Fruit fly (Drosophila melanogaster) whole organism, embryonic: ENCODE data around the gene prd.

Experiments used
- CG10147 ChIP-seq: fragments of 200-800 bp; sonication (Bioruptor generic); optimal IDR thresholded peaks from 2 replicates; lab custom pipeline; 2019; ENCODE audit warnings: missing biosample characterization, mild to moderate bottlenecking, missing genetic modification characterization, moderate library complexity
- CG10267 ChIP-seq: fragments of 200-800 bp; sonication (Bioruptor generic); optimal IDR thresholded peaks from 2 replicates; lab custom pipeline; 2018; ENCODE audit warnings: missing biosample characterization, mild to moderate bottlenecking, missing genetic modification characterization, moderate library complexity
- CG13296 ChIP-seq: fragments of 200-800 bp; sonication (Bioruptor generic); optimal IDR thresholded peaks from 3 replicates; lab custom pipeline; 2018; ENCODE audit warnings: missing biosample characterization, mild to moderate bottlenecking, missing genetic modification characterization
- CG17829 ChIP-seq: fragments of 200-800 bp; optimal IDR thresholded peaks from 2 replicates; lab custom pipeline; 2019; ENCODE audit warnings: missing biosample characterization, mild to moderate bottlenecking, missing genetic modification characterization, moderate library complexity
- CG2199 ChIP-seq: fragments of 200-800 bp; sonication (Bioruptor generic); IDR thresholded peaks from 3 replicates; pipeline ENCODE4 v1.3.6; 2022; ENCODE audit warnings: missing biosample characterization, missing genetic modification characterization
- CG34224 ChIP-seq: fragments of 200-800 bp; sonication (Bioruptor generic); IDR thresholded peaks from 3 replicates; pipeline ENCODE4 v1.3.6; 2022; ENCODE audit warnings: missing biosample characterization, missing genetic modification characterization; ENCODE audit not compliant: partially characterized antibody
- CG34376 ChIP-seq: fragments of 200-800 bp; sonication (Bioruptor generic); optimal IDR thresholded peaks from 2 replicates; lab custom pipeline; 2018; ENCODE audit warnings: missing biosample characterization, mild to moderate bottlenecking, missing genetic modification characterization
- CG4424 ChIP-seq: fragments of 200-800 bp; sonication (Bioruptor generic); optimal IDR thresholded peaks from 3 replicates; lab custom pipeline; 2016; ENCODE audit warnings: missing biosample characterization, missing genetic modification characterization
- CG6854 ChIP-seq: fragments of 200-800 bp; sonication (Bioruptor generic); optimal IDR thresholded peaks from 3 replicates; lab custom pipeline; 2017; ENCODE audit warnings: missing biosample characterization, mild to moderate bottlenecking, missing genetic modification characterization
- D ChIP-seq, 2 experiments: fragments of 200-800 bp in 1 of 2; fragments of >200 bp in 1 of 2; sonication (Bioruptor generic) in 1 of 2; optimal IDR thresholded peaks; 2 replicates in 1 of 2; 3 replicates in 1 of 2; lab custom pipeline; 2017; ENCODE audit warnings: mild to moderate bottlenecking in 1 of 2, missing biosample characterization in 1 of 2, missing genetic modification characterization in 1 of 2, missing genetic modification reagents in 1 of 2
- Dll ChIP-seq: fragments of 200-800 bp; sonication (Bioruptor generic); IDR thresholded peaks from 4 replicates; pipeline ENCODE4 v1.3.6; 2022; ENCODE audit warnings: missing biosample characterization, missing genetic modification characterization; ENCODE audit not compliant: partially characterized antibody
- Dp ChIP-seq: fragments of 200-800 bp; sonication (Bioruptor generic); optimal IDR thresholded peaks from 2 replicates; lab custom pipeline; 2018; ENCODE audit warnings: missing biosample characterization, mild to moderate bottlenecking, missing genetic modification characterization, moderate library complexity
- Dref ChIP-seq: fragments of 200-800 bp; sonication (Bioruptor generic); IDR thresholded peaks from 2 replicates; pipeline ENCODE4 v1.3.6; 2022; ENCODE audit warnings: missing biosample characterization, missing genetic modification characterization
- Ets97D ChIP-seq: fragments of 200-800 bp; sonication (Bioruptor generic); optimal IDR thresholded peaks from 3 replicates; lab custom pipeline; 2016; ENCODE audit warnings: missing biosample characterization, missing genetic modification characterization
- HLHmδ ChIP-seq: fragments of 200-800 bp; sonication (Bioruptor generic); optimal IDR thresholded peaks from 2 replicates; lab custom pipeline; 2018; ENCODE audit warnings: missing biosample characterization, mild to moderate bottlenecking, missing genetic modification characterization, moderate library complexity
- Lpt ChIP-seq: fragments of >200 bp; optimal IDR thresholded peaks from 2 replicates; lab custom pipeline; 2018; ENCODE audit warnings: missing biosample characterization, missing genetic modification characterization
- Med ChIP-seq: fragments of 200-800 bp; sonication (Bioruptor generic); peaks from one replicate; lab custom pipeline; 2016; ENCODE audit warnings: missing biosample characterization, missing genetic modification characterization, mild to moderate bottlenecking, inconsistent platforms, moderate library complexity
- Nf-YC ChIP-seq: fragments of 200-800 bp; optimal IDR thresholded peaks from 3 replicates; lab custom pipeline; 2019; ENCODE audit warnings: missing biosample characterization, mild to moderate bottlenecking, missing genetic modification characterization, moderate library complexity
- Pdp1 ChIP-seq, 2 experiments: fragments of 200-800 bp; sonication (Bioruptor generic); optimal IDR thresholded peaks; 3 replicates each; lab custom pipeline; 2016; ENCODE audit warnings: missing biosample characterization in 2 of 2, missing genetic modification characterization in 2 of 2, mild to moderate bottlenecking in 1 of 2, moderate library complexity in 1 of 2
- Scr ChIP-seq: fragments of 200-800 bp; sonication (Bioruptor generic); IDR thresholded peaks from 2 replicates; pipeline ENCODE4 v1.3.6; 2022; ENCODE audit warnings: missing biosample characterization, missing genetic modification characterization; ENCODE audit not compliant: partially characterized antibody
- Sry-δ ChIP-seq: fragments of 200-800 bp; sonication (Bioruptor generic); optimal IDR thresholded peaks from 2 replicates; lab custom pipeline; 2016; ENCODE audit warnings: missing biosample characterization, missing genetic modification characterization
- YL-1 ChIP-seq: fragments of 200-800 bp; sonication (Bioruptor generic); optimal IDR thresholded peaks from 3 replicates; lab custom pipeline; 2017; ENCODE audit warnings: missing biosample characterization, mild to moderate bottlenecking, missing genetic modification characterization
- amos ChIP-seq: fragments of 200-800 bp; sonication (Bioruptor generic); IDR thresholded peaks from 2 replicates; pipeline ENCODE4 v1.3.6; 2022; ENCODE audit warnings: missing biosample characterization, missing genetic modification characterization; ENCODE audit not compliant: partially characterized antibody
- ato ChIP-seq: fragments of 200-800 bp; sonication (Bioruptor generic); IDR thresholded peaks from 2 replicates; pipeline ENCODE4 v1.3.6; 2022; ENCODE audit warnings: missing biosample characterization, missing genetic modification characterization; ENCODE audit not compliant: partially characterized antibody
- bbx ChIP-seq: fragments of 200-800 bp; sonication (Bioruptor generic); IDR thresholded peaks from 2 replicates; pipeline ENCODE4 v1.3.6; 2022; ENCODE audit warnings: missing biosample characterization, missing genetic modification characterization; ENCODE audit not compliant: partially characterized antibody
- dm ChIP-seq: fragments of 200-800 bp; sonication (Bioruptor generic); optimal IDR thresholded peaks from 3 replicates; lab custom pipeline; 2016; ENCODE audit warnings: missing biosample characterization, missing genetic modification characterization
- dysf ChIP-seq: fragments of 200-800 bp; sonication (Bioruptor generic); IDR thresholded peaks from 3 replicates; pipeline ENCODE4 v1.3.6; 2022; ENCODE audit warnings: missing biosample characterization, missing genetic modification characterization
- ems ChIP-seq: fragments of 200-800 bp; sonication (Bioruptor generic); optimal IDR thresholded peaks from 3 replicates; lab custom pipeline; 2016; ENCODE audit warnings: missing biosample characterization, missing genetic modification characterization
- gcm ChIP-seq: fragments of 200-800 bp; sonication (Bioruptor generic); optimal IDR thresholded peaks from 2 replicates; lab custom pipeline; 2019; ENCODE audit warnings: missing biosample characterization, mild to moderate bottlenecking, missing genetic modification characterization, moderate library complexity
- hkb ChIP-seq, 2 experiments: fragments of 200-800 bp in 1 of 2; fragments of >200 bp in 1 of 2; sonication (Bioruptor generic) in 1 of 2; IDR thresholded peaks in 1 of 2; optimal IDR thresholded peaks in 1 of 2; 2 replicates each; pipeline versions ENCODE4 v1.3.6 to Lab custom; 2017 to 2022; ENCODE audit warnings: missing biosample characterization in 1 of 2, missing genetic modification characterization in 1 of 2
- inv ChIP-seq: fragments of 200-800 bp; sonication (Bioruptor generic); IDR thresholded peaks from 2 replicates; pipeline ENCODE4 v1.3.6; 2022; ENCODE audit warnings: missing biosample characterization, missing genetic modification characterization; ENCODE audit not compliant: partially characterized antibody
- knrl ChIP-seq: fragments of 200-800 bp; sonication (Bioruptor generic); IDR thresholded peaks from 3 replicates; pipeline ENCODE4 v1.3.6; 2022; ENCODE audit warnings: missing biosample characterization, missing genetic modification characterization; ENCODE audit not compliant: partially characterized antibody
- lov ChIP-seq, 2 experiments: fragments of 200-800 bp in 1 of 2; fragments of >200 bp in 1 of 2; sonication (Bioruptor generic) in 1 of 2; IDR thresholded peaks in 1 of 2; optimal IDR thresholded peaks in 1 of 2; 2 replicates in 1 of 2; 3 replicates in 1 of 2; pipeline versions ENCODE4 v1.3.6 to Lab custom; 2017 to 2022; ENCODE audit warnings: missing biosample characterization in 1 of 2, missing genetic modification characterization in 1 of 2
- nom ChIP-seq: fragments of 200-800 bp; sonication (Bioruptor generic); optimal IDR thresholded peaks from 2 replicates; lab custom pipeline; 2017; ENCODE audit warnings: missing biosample characterization, missing genetic modification characterization, mild to moderate bottlenecking, moderate library complexity, missing genetic modification reagents
- p53 ChIP-seq: fragments of 200-800 bp; sonication (Bioruptor generic); optimal IDR thresholded peaks from 2 replicates; lab custom pipeline; 2016; ENCODE audit warnings: missing biosample characterization, missing genetic modification characterization
- rib ChIP-seq: fragments of 200-800 bp; sonication (Bioruptor generic); IDR thresholded peaks from 2 replicates; pipeline ENCODE4 v1.3.6; 2022; ENCODE audit warnings: missing biosample characterization, missing genetic modification characterization
- scrt ChIP-seq: fragments of 200-800 bp; sonication (Bioruptor generic); optimal IDR thresholded peaks from 2 replicates; lab custom pipeline; 2018; ENCODE audit warnings: missing biosample characterization, mild to moderate bottlenecking, missing genetic modification characterization, moderate library complexity
- sens ChIP-seq: fragments of 200-800 bp; sonication (Bioruptor generic); peaks from one replicate; lab custom pipeline; 2016; ENCODE audit warnings: missing biosample characterization, missing genetic modification characterization
- seq ChIP-seq: fragments of 200-800 bp; sonication (Bioruptor generic); IDR thresholded peaks from 2 replicates; pipeline ENCODE4 v1.3.6; 2022; ENCODE audit warnings: missing biosample characterization, missing genetic modification characterization
- sqz ChIP-seq: fragments of 200-800 bp; sonication (Bioruptor generic); optimal IDR thresholded peaks from 3 replicates; lab custom pipeline; 2018; ENCODE audit warnings: missing biosample characterization, mild to moderate bottlenecking, missing genetic modification characterization
- trem ChIP-seq: fragments of 200-800 bp; optimal IDR thresholded peaks from 3 replicates; lab custom pipeline; 2019; ENCODE audit warnings: missing biosample characterization, mild to moderate bottlenecking, missing genetic modification characterization, moderate library complexity
- unc-4 ChIP-seq: fragments of 200-800 bp; sonication (Bioruptor generic); IDR thresholded peaks from 2 replicates; pipeline ENCODE4 v1.3.6; 2022; ENCODE audit warnings: missing biosample characterization, missing genetic modification characterization; ENCODE audit not compliant: partially characterized antibody
- yki ChIP-seq: fragments of >200 bp; optimal IDR thresholded peaks from 3 replicates; lab custom pipeline; 2018
- zen ChIP-seq: fragments of 200-800 bp; sonication (Bioruptor generic); optimal IDR thresholded peaks from 3 replicates; lab custom pipeline; 2018; ENCODE audit warnings: missing biosample characterization, mild to moderate bottlenecking, missing genetic modification characterization, moderate library complexity

prd gene

dm6 chr2L:12063035-12063434 is 22.6 kb downstream of the prd start, which contains the start of gene Rab3-GAP (continued):
- TF ChIP-seq lov (optimal IDR thresholded peaks at IDR 0.05; lab: Kevin White, UChicago) (no peak), lov (GFP tag; IDR thresholded peaks at IDR 0.05; lab: Robert Waterston, UW) (no peak), Pdp1 (GFP tag; optimal IDR thresholded peaks at IDR 0.05; lab: Kevin White, UChicago) (peak in 1 of 2 experiments; percentile 37), Lpt (GFP tag; lab: Kevin White, UChicago) (no peak), dysf (GFP tag; lab: Robert Waterston, UW) (no peak; the same call in 2 of the 3 replicates), zen (tag; lab: Kevin White, UChicago) (peak; percentile 43), bbx (GFP tag; lab: Robert Waterston, UW) (no peak)

- TF ChIP-seq YL-1 (GFP tag; lab: Kevin White, UChicago) (peak; percentile 83), Med (GFP tag; lab: Kevin White, UChicago) (peak; percentile 71), unc-4 (GFP tag; lab: Robert Waterston, UW) (peak; percentile 73; the same call in 1 of the 2 replicates), Dref (GFP tag; lab: Robert Waterston, UW) (peak; percentile 93), rib (no peak), CG34224 (GFP tag; lab: Robert Waterston, UW) (peak; percentile 65; the same call in 1 of the 3 replicates), bbx (GFP tag; lab: Robert Waterston, UW) (peak; percentile 64), HLHmδ (GFP tag; lab: Kevin White, UChicago) (peak; percentile 12), sqz (GFP tag; lab: Kevin White, UChicago) (peak; percentile 94), ato (GFP tag; lab: Robert Waterston, UW) (peak; percentile 31; the same call in 1 of the 2 replicates), CG34376 (peak; percentile 30), CG13296 (GFP tag; lab: Kevin White, UChicago) (no peak), amos (GFP tag; lab: Robert Waterston, UW) (peak; percentile 70; the same call in 1 of the 2 replicates), seq (GFP tag; lab: Robert Waterston, UW) (peak; percentile 31; the same call in 1 of the 2 replicates), gcm (GFP tag; lab: Kevin White, UChicago) (peak; percentile 24), inv (GFP tag; lab: Robert Waterston, UW) (peak; percentile 30; the same call in 1 of the 2 replicates), trem (tag; lab: Kevin White, UChicago) (peak; percentile 69), yki (lab: Kevin White, UChicago) (peak; percentile 89), Scr (peak; percentile 66), CG17829 (tag; lab: Kevin White, UChicago) (peak; percentile 8), knrl (peak; percentile 62), hkb (optimal IDR thresholded peaks at IDR 0.05; lab: Kevin White, UChicago) (no peak), hkb (GFP tag; IDR thresholded peaks at IDR 0.05; lab: Robert Waterston, UW) (peak; percentile 31; the same call in 1 of the 2 replicates), Dp (peak; percentile 98), p53 (GFP tag; lab: Kevin White, UChicago) (no peak), D (optimal IDR thresholded peaks at IDR 0.05; lab: Kevin White, UChicago) (no peak), D (GFP tag; optimal IDR thresholded peaks at IDR 0.05; lab: Kevin White, UChicago) (no peak), Sry-δ (GFP tag; lab: Kevin White, UChicago) (peak; percentile 95), dm (GFP tag; lab: Kevin White, UChicago) (peak; percentile 88), Dll (GFP tag; lab: Robert Waterston, UW) (peak; percentile 76; the same call in 3 of the 4 replicates), sens (GFP tag; lab: Kevin White, UChicago) (peak; percentile 82), scrt (GFP tag; lab: Kevin White, UChicago) (peak; percentile 97), CG10147 (GFP tag; lab: Kevin White, UChicago) (peak; percentile 28), CG4424 (peak; percentile 38), CG2199 (peak; percentile 66; the same call in 1 of the 3 replicates), nom (GFP tag; lab: Kevin White, UChicago) (peak; percentile 45), CG6854 (peak; percentile 30), Ets97D (peak; percentile 77), ems (no peak), Nf-YC (tag; lab: Kevin White, UChicago) (peak; percentile 11), CG10267 (tag; lab: Kevin White, UChicago) (peak; percentile 65)
These were observed 29.7 kb downstream of the prd start, which contains the start of the genes JhI-21, RpL7-like and CG34164 for dm6 chr2L:12055837-12056388. JhI-21 (minus strand) TSS chr2L:12056042. RpL7-like (plus strand) TSS chr2L:12056326. CG34164 (plus strand) TSS chr2L:12056348.
